Fruit fly (Drosophila melanogaster) whole organism: ENCODE measurements around the gene CG14238.

ENCODE experiments used
- CG8478 ChIP-seq: fragments of >200 bp; optimal IDR thresholded peaks from 2 replicates; lab custom pipeline; 2018; ENCODE audit warnings: inconsistent platforms
- Dll ChIP-seq: fragments of >200 bp; optimal IDR thresholded peaks from 2 replicates; lab custom pipeline; 2017
- EcR ChIP-seq, 2 experiments: fragments of >200 bp; optimal IDR thresholded peaks; 2 replicates each; lab custom pipeline; 2017; ENCODE audit warnings: missing biosample characterization in 2 of 2, missing genetic modification characterization in 2 of 2, missing genetic modification reagents in 2 of 2
- pan ChIP-seq: fragments of >200 bp; optimal IDR thresholded peaks from 2 replicates; lab custom pipeline; 2017
- psq ChIP-seq: fragments of >200 bp; optimal IDR thresholded peaks from 2 replicates; lab custom pipeline; 2017
- usp ChIP-seq: fragments of >200 bp; optimal IDR thresholded peaks from 2 replicates; lab custom pipeline; 2017; ENCODE audit warnings: missing biosample characterization, missing genetic modification characterization, mixed read lengths

CG14238 gene

DNA sequence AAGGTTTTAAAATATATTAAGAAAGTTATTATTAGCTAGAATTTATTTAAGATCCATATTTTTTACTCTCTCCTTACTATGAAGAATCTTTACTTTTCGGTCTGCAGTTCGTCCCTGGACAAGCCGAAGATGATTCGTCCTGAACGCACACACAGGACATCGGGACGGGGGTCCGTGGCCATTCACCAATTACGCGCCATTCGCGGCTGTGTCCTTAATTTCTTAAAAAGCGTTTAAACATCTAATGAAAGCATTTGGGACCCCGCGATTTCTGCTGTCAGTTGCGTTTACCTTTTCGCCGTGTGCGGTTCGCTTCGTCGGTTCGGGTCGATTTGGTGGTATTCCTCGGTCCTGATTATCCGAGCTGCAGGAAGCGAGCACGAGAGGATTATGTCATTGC is at the start of gene CG14238:
CG14238 (plus strand) TSS at position 301 of the 400 bp plus-strand sequence.
- TF ChIP-seq pan (lab: Kevin White, UChicago) (no peak), Dll (lab: Kevin White, UChicago) (no peak), usp (GFP tag; lab: Kevin White, UChicago) (no peak), CG8478 (lab: Kevin White, UChicago) (no peak), EcR (GFP tag; optimal IDR thresholded peaks at IDR 0.05; lab: Kevin White, UChicago) (no peak), psq (no peak)

DNA sequence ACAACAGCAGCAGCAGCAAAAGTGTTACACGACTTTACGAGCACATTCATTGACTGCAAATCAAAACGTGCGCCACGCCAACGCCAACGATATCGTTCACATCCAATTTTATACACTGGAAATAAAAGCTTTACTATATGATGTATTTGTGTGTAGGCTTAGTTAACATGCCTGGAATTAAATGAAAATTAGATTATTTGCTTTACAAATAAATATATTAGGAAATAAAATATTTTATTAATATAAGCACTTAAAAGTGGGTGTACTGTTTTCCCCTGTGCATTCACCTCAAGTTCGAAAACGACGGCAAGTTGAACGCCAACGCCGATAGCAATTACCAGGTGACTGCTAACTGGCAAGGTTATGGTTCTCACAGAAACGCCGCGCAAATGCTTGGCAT is 48.3 kb upstream of the CG14238 start:
- TF ChIP-seq EcR (GFP tag; optimal IDR thresholded peaks at IDR 0.05; lab: Kevin White, UChicago) (no peak), Dll (lab: Kevin White, UChicago) (no peak), usp (GFP tag; lab: Kevin White, UChicago) (no peak), pan (lab: Kevin White, UChicago) (no peak), CG8478 (lab: Kevin White, UChicago) (no peak), psq (no peak)

DNA sequence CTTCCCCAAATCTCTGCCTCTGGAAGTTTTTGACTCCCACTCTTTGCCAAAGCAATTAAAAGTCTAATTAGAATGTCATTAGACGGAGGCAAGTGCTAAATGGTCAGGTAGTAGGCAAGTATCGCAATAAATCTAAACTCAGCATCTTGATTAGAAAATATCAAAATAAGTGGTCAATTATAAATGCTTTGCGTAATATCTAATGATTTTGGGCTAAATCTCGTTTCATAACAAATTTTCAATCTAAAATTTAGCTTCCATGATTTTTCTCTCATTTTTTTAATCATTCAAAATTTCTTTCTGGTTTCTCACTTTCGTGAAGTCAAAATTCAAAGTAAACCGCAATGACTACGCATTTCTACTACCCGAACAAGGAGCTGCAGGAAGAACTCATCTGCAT is 44.3 kb upstream of the CG14238 start, which contains the start of gene Ald2:
Ald2 (plus strand) TSS at position 301 of the 400 bp plus-strand sequence.
- TF ChIP-seq psq = no peak
- no peak for TF ChIP-seq pan (lab: Kevin White, UChicago)
- no peak for TF ChIP-seq EcR (GFP tag; optimal IDR thresholded peaks at IDR 0.05; lab: Kevin White, UChicago)
- no peak for TF ChIP-seq CG8478 (lab: Kevin White, UChicago)
- TF ChIP-seq usp (GFP tag; lab: Kevin White, UChicago) = no peak
- no peak for TF ChIP-seq Dll (lab: Kevin White, UChicago)

DNA sequence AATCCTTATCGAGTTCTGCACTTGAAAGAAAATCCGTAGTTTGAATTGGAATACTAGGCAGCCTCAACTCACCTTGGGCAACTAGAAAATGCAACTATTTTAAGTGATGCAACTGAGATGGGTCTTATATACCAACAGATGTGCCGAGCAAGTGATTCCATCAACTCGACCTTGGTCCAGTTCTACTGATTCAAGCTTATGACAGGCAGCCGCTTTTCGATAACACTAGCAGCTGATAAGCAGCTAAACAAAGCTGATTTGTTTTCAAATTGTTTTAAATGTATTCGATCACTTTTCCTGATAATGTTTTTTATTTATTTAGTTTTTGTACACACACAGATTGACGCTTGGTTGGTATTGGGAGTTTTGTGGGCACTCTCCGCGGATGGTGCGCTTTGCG is 33.0 kb upstream of the CG14238 start, which contains the start of gene CG6503:
CG6503 (minus strand) TSS at position 101 of the 400 bp plus-strand sequence.
- TF ChIP-seq usp (GFP tag; lab: Kevin White, UChicago) (no peak), psq (no peak), CG8478 (lab: Kevin White, UChicago) (no peak), pan (lab: Kevin White, UChicago) (no peak), EcR (GFP tag; optimal IDR thresholded peaks at IDR 0.05; lab: Kevin White, UChicago) (no peak), Dll (lab: Kevin White, UChicago) (no peak)

DNA sequence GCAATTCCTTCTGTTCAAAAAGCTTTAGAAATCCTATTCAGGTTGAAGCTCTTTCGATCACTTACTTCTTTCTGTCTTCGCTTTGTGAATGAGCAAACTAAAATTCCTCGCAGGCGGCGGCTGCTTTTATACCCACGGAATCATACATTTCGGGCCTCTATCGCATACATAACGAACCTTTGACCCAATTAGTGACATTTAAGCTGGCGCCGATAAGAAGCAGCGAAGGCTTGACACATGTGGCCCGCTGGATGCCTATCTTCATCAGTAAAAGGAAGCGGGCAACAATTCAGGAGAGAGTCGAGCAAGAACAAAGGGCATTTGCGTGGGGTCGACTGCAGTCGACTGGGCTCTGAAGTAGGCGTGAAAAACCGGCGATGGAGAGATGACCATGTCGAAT is 32.4 kb upstream of the CG14238 start, which contains the start of gene CG34291:
CG34291 (minus strand) TSS at position 101 of the 400 bp plus-strand sequence.
- TF ChIP-seq Dll (lab: Kevin White, UChicago) (no peak), EcR (GFP tag; optimal IDR thresholded peaks at IDR 0.05; lab: Kevin White, UChicago) (no peak), psq (no peak), CG8478 (lab: Kevin White, UChicago) (no peak), pan (lab: Kevin White, UChicago) (no peak), usp (GFP tag; lab: Kevin White, UChicago) (no peak)

DNA sequence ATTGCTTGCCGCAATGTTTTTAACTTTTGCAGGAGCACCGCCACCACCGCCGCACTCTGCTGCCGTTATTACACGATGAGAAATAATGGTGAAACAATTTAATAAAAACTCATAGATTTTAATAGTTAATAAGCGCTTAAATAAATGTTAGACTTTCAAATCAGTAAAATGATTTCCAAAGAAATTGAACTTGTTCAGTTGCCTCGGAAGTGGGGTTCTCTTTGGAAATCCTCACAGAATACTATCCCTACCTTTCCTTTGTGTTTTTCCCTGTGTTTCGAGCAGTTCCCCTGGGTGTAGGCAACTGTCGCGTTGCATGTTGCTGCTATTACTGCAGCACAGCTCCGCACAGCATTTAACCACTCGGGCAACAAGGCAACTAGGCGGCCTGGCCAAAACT is 29.8 kb upstream of the CG14238 start:
- TF ChIP-seq CG8478 (lab: Kevin White, UChicago) (no peak), pan (lab: Kevin White, UChicago) (no peak), EcR (GFP tag; optimal IDR thresholded peaks at IDR 0.05; lab: Kevin White, UChicago) (no peak), usp (GFP tag; lab: Kevin White, UChicago) (no peak), psq (no peak), Dll (lab: Kevin White, UChicago) (no peak)

DNA sequence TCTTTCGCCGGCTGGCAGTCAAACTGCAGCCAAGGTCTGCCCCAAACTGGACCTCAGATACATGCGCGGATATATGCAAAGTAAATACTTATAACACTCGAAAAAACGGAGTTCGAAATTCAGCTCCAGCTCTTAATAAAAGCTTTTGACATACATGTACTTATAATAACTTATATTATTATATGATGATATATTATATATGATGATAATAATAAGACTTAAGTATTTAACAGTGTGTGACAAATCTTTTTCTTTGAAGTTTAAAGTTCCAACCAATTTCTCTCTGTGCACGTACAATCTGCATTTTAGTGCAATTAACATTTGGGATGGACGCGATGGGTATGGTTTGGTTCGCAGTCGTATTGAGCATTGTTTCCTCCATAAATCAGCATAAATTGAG is 28.4 kb upstream of the CG14238 start:
- TF ChIP-seq Dll (lab: Kevin White, UChicago) (no peak), usp (GFP tag; lab: Kevin White, UChicago) (no peak), CG8478 (lab: Kevin White, UChicago) (no peak), EcR (GFP tag; optimal IDR thresholded peaks at IDR 0.05; lab: Kevin White, UChicago) (no peak), psq (no peak), pan (lab: Kevin White, UChicago) (no peak)

DNA sequence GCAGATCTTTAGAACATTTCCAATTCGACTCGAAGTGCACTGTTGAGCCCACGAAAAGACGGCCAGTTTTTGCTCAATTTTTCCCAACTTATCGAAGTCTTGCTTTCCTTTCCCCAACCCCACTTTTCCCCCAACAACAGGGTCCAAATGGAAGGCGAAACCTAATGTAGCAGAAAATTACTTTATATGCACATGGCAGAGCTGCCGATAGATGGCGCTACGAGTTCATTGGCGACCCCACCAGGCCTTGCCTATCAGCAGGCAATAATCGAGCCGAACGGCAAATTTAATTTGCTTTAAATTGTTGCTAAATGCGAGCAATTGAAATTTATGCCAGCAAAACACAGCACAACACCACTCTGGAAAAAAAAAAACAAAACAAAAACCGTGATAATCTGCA is 25.5 kb upstream of the CG14238 start:
- TF ChIP-seq pan (lab: Kevin White, UChicago) (no peak), Dll (lab: Kevin White, UChicago) (no peak)

DNA sequence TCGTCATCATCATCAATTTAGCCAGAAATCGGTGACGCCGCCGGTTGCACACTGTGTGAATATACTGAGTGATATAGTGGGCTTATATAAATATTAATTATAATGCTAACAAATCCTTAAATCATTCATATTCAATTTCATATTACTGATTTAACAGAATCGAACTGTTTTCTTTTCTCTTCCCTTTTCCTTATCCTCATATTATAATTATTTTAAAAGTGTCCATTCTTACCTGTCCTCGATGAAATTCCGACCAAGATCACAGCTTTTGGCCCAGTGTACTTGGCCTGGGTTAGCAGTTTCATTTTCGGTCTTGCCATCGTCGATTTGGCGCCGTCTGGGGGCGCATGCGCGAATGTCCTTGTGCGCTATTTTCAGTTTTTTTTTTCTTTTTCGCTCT is 25.1 kb upstream of the CG14238 start:
- TF ChIP-seq CG8478 (lab: Kevin White, UChicago) = no peak
- no peak for TF ChIP-seq pan (lab: Kevin White, UChicago)
- TF ChIP-seq EcR (GFP tag; optimal IDR thresholded peaks at IDR 0.05; lab: Kevin White, UChicago) = no peak
- no peak for TF ChIP-seq Dll (lab: Kevin White, UChicago)
- TF ChIP-seq usp (GFP tag; lab: Kevin White, UChicago) = no peak
- no peak for TF ChIP-seq psq

DNA sequence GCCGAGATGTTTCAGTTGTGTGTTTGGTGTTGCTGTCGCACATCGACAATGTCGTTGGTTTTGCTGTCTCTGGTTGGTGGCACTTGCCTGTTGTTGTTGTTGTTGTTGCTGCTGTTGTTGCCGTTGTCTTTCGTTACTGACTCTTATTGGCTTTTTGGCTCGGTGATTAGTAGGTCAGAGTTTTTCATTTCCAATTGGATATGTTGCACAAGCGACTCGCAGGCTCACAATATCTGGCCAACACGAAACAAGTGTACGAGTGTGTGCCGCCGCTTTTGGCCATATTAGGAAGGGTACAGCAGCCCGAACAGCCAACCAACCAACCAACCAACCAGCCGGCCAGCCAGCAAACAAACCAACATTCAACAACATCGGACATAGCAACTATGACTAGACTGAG is 24.3 kb upstream of the CG14238 start:
- TF ChIP-seq EcR (GFP tag; optimal IDR thresholded peaks at IDR 0.05; lab: Kevin White, UChicago) = no peak
- no peak for TF ChIP-seq psq
- no peak for TF ChIP-seq usp (GFP tag; lab: Kevin White, UChicago)
- TF ChIP-seq CG8478 (lab: Kevin White, UChicago) = no peak
- no peak for TF ChIP-seq Dll (lab: Kevin White, UChicago)

DNA sequence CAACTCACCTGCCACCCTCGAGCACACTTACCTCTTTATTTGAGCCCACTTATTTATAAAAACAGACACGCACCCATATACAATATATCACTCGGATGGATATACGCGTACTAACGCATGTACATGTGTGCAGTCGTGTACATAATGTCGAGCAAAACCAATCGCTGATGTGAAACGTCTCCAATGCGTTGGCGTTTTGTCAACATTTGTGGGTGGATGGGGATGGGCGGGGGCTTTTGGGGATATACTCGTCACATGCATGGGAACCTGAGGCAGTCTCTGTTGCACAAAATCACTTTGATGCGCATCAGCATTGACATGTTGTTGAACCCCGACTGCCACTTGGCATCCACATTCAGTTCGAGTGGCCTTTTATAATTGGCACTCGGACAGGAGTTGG is 22.0 kb upstream of the CG14238 start:
- TF ChIP-seq usp (GFP tag; lab: Kevin White, UChicago) (no peak), EcR (GFP tag; optimal IDR thresholded peaks at IDR 0.05; lab: Kevin White, UChicago) (no peak), pan (lab: Kevin White, UChicago) (no peak), CG8478 (lab: Kevin White, UChicago) (no peak), psq (no peak), Dll (lab: Kevin White, UChicago) (no peak)

DNA sequence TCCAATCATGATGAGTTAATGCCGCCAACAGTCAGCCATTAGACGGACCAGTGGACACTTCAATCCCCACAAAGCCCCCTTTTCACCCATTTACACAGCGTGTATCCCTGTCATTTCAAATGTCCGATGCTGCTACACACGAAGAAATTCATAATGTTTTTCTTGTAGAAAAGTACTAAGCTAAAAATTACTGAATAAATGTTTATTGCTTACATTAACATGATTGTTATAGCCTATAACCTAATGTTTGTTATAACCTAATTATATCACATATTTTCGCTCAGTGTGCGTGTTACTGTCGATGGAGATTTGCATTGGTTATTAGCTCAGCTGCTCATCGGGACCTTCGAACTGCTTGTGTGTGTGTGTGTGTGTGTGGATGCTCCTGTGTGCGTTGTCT is 21.5 kb upstream of the CG14238 start:
- TF ChIP-seq CG8478 (lab: Kevin White, UChicago) (no peak), psq (no peak), EcR (GFP tag; optimal IDR thresholded peaks at IDR 0.05; lab: Kevin White, UChicago) (no peak), pan (lab: Kevin White, UChicago) (no peak), usp (GFP tag; lab: Kevin White, UChicago) (no peak)
